Fruit fly (Drosophila melanogaster): ENCODE results near the gene CG43924.
"Not testable (repeated sequence)": the region's sequence is repeated elsewhere in the genome, so short reads cannot be mapped to it uniquely, and the experiment has no call there.

CG43924 gene

dm6 chr2L:15676002-15676401 lies 34.9 kb downstream of the CG43924 start, which contains the start of gene CG43923:
CG43923 (minus strand) TSS chr2L:15676102.
- not testable (repeated sequence) for TF ChIP-seq fd96Ca (GFP tag; IDR thresholded peaks at IDR 0.05); CG8301 (tag; optimal IDR thresholded peaks at IDR 0.05); CG17806 (tag; optimal IDR thresholded peaks at IDR 0.05)

dm6 chr2L:15669874-15670273 lies 41.0 kb downstream of the CG43924 start, which contains the start of gene CG18478:
CG18478 (plus strand) TSS chr2L:15670174.
- not testable (repeated sequence) for TF ChIP-seq CG15710 (tag; optimal IDR thresholded peaks at IDR 0.05); CG4496 (GFP tag; IDR thresholded peaks at IDR 0.05); Ets98B (GFP tag; IDR thresholded peaks at IDR 0.05)

- TF ChIP-seq EcR (GFP tag; optimal IDR thresholded peaks at IDR 0.05); CG9948 (tag; optimal IDR thresholded peaks at IDR 0.05); CG10348 (GFP tag; IDR thresholded peaks at IDR 0.05): not testable (repeated sequence)
Observed at dm6 chr2L:15660741-15661140, 50.2 kb downstream of the CG43924 start, which contains the start of gene CG18477. CG18477 (plus strand) TSS chr2L:15661041.
